Fruit fly (Drosophila melanogaster) whole organism, prepupa: ENCODE measurements around the gene caz.

Experiments used
- CG10669 ChIP-seq: fragments of 200-800 bp; sonication (Bioruptor generic); optimal IDR thresholded peaks from 3 replicates; lab custom pipeline; 2018; ENCODE audit warnings: missing biosample characterization, mild to moderate bottlenecking, missing genetic modification characterization, moderate library complexity
- CG1621 ChIP-seq: fragments of 200-800 bp; sonication (Bioruptor generic); optimal IDR thresholded peaks from 3 replicates; lab custom pipeline; 2018; ENCODE audit warnings: missing biosample characterization, mild to moderate bottlenecking, missing genetic modification characterization
- CG16779 ChIP-seq: fragments of 200-800 bp; sonication (Bioruptor generic); optimal IDR thresholded peaks from 3 replicates; lab custom pipeline; 2017; ENCODE audit warnings: missing biosample characterization, mild to moderate bottlenecking, missing genetic modification characterization
- CG6276 ChIP-seq: fragments of 200-800 bp; sonication (Bioruptor generic); optimal IDR thresholded peaks from 2 replicates; lab custom pipeline; 2017; ENCODE audit warnings: missing biosample characterization, mild to moderate bottlenecking, missing genetic modification characterization
- Hr4 ChIP-seq: fragments of 200-800 bp; sonication (Bioruptor generic); optimal IDR thresholded peaks from 3 replicates; lab custom pipeline; 2016; ENCODE audit warnings: missing biosample characterization, missing genetic modification characterization
- Sox15 ChIP-seq: fragments of 200-800 bp; sonication (Bioruptor generic); optimal IDR thresholded peaks from 3 replicates; lab custom pipeline; 2016; ENCODE audit warnings: missing biosample characterization, missing genetic modification characterization
- acj6 ChIP-seq: fragments of 200-800 bp; sonication (Bioruptor generic); optimal IDR thresholded peaks from 3 replicates; lab custom pipeline; 2016; ENCODE audit warnings: missing biosample characterization, missing genetic modification characterization
- ss ChIP-seq, 2 experiments: fragments of 200-800 bp; sonication (Bioruptor generic); optimal IDR thresholded peaks; 2 replicates in 1 of 2; 3 replicates in 1 of 2; lab custom pipeline; 2017 to 2018; ENCODE audit warnings: mild to moderate bottlenecking in 2 of 2, missing biosample characterization in 2 of 2, missing genetic modification characterization in 2 of 2, moderate library complexity in 1 of 2

caz gene

DNA sequence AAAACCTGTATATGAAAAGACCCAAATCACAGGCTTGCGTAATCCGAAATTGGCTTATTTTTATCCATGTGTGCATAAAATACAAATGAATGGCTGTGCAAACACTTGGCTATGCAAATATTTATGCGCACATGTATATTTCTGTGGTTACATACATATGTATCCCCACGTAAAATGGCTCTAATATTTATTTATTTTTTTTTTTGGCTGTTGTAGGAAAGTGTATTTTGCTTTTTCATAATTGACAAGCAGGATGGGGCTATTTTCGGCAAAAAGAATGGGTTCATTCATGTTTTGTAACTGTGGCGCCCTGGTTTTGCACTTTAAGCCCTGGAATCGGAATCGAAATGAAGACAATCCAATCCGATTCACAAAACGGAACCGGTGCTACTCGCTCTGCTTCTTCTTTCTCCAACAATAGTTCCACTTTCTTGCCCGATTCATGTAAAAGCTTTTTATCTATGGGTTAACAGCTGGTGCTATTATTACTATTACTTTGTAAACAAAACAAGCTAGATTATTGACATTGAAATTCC is 46.6 kb downstream of the caz start (continued):
- TF ChIP-seq Sox15 (GFP tag; lab: Kevin White, UChicago) (peak; percentile 64), CG10669 (GFP tag; lab: Kevin White, UChicago) (peak; percentile 67), CG16779 (peak; percentile 51), ss (GFP tag; optimal IDR thresholded peaks at IDR 0.05; lab: Kevin White, UChicago) (peak; percentile 25 to 62), CG6276 (GFP tag; lab: Kevin White, UChicago) (no peak), Hr4 (GFP tag; lab: Kevin White, UChicago) (peak; percentile 74), acj6 (GFP tag; lab: Kevin White, UChicago) (peak; percentile 82), CG1621 (tag; lab: Kevin White, UChicago) (no peak)
